Fruit fly (Drosophila melanogaster) whole organism, pupa: ENCODE measurements around the gene TotZ.

Experiments
- CG10348 ChIP-seq: fragments of 200-800 bp; sonication (Bioruptor generic); IDR thresholded peaks from 2 replicates; pipeline ENCODE4 v1.3.6; 2022; ENCODE audit warnings: missing biosample characterization, missing genetic modification characterization
- CG12605 ChIP-seq: fragments of 200-800 bp; sonication (Bioruptor generic); IDR thresholded peaks from 2 replicates; pipeline ENCODE4 v1.3.6; 2022; ENCODE audit warnings: missing biosample characterization, missing genetic modification characterization
- CG14655 ChIP-seq: fragments of 200-800 bp; sonication (Bioruptor generic); optimal IDR thresholded peaks from 3 replicates; lab custom pipeline; 2017; ENCODE audit warnings: mild to moderate bottlenecking, missing biosample characterization, missing genetic modification reagents, missing genetic modification characterization
- CG17806 ChIP-seq: fragments of 200-800 bp; sonication (Bioruptor generic); optimal IDR thresholded peaks from 2 replicates; lab custom pipeline; 2018; ENCODE audit warnings: missing biosample characterization, mild to moderate bottlenecking, missing genetic modification characterization, moderate library complexity
- CG4496 ChIP-seq: fragments of 200-800 bp; sonication (Bioruptor generic); IDR thresholded peaks from 3 replicates; pipeline ENCODE4 v1.3.6; 2022; ENCODE audit warnings: missing biosample characterization, missing genetic modification characterization
- CG8159 ChIP-seq: fragments of 200-800 bp; sonication (Bioruptor generic); optimal IDR thresholded peaks from 3 replicates; lab custom pipeline; 2018; ENCODE audit warnings: missing biosample characterization, mild to moderate bottlenecking, missing genetic modification characterization, moderate library complexity
- CG8301 ChIP-seq: fragments of 200-800 bp; sonication (Bioruptor generic); optimal IDR thresholded peaks from 2 replicates; lab custom pipeline; 2018; ENCODE audit warnings: missing biosample characterization, mild to moderate bottlenecking, missing genetic modification characterization
- EcR ChIP-seq: fragments of 200-800 bp; sonication (Bioruptor generic); optimal IDR thresholded peaks from 3 replicates; lab custom pipeline; 2019; ENCODE audit warnings: missing biosample characterization, missing genetic modification characterization, mild to moderate bottlenecking, moderate library complexity, missing genetic modification reagents
- Ets98B ChIP-seq: fragments of 200-800 bp; sonication (Bioruptor generic); IDR thresholded peaks from 2 replicates; pipeline ENCODE4 v1.3.6; 2022; ENCODE audit warnings: missing biosample characterization, missing genetic modification characterization
- Pif1B ChIP-seq: fragments of 200-800 bp; sonication (Bioruptor generic); optimal IDR thresholded peaks from 3 replicates; lab custom pipeline; 2016; ENCODE audit warnings: missing biosample characterization, missing genetic modification characterization
- Snoo ChIP-seq: fragments of 200-800 bp; sonication (Bioruptor generic); optimal IDR thresholded peaks from 3 replicates; lab custom pipeline; 2017; ENCODE audit warnings: missing biosample characterization, mild to moderate bottlenecking, missing genetic modification characterization, inconsistent platforms
- gl ChIP-seq: fragments of 200-800 bp; sonication (Bioruptor generic); optimal IDR thresholded peaks from 2 replicates; lab custom pipeline; 2018; ENCODE audit warnings: missing biosample characterization, mild to moderate bottlenecking, missing genetic modification characterization

- TF ChIP-seq CG12605 (GFP tag; lab: Robert Waterston, UW) (peak; percentile 100), CG8301 (tag; lab: Kevin White, UChicago) (peak; percentile 97), CG8159 (peak; percentile 93), CG4496 (GFP tag; lab: Robert Waterston, UW) (peak; percentile 99), CG17806 (tag; lab: Kevin White, UChicago) (peak; percentile 94), Snoo (tag; lab: Kevin White, UChicago) (peak; percentile 98), gl (tag; lab: Kevin White, UChicago) (peak; percentile 100), CG14655 (GFP tag; lab: Kevin White, UChicago) (peak; percentile 98), Ets98B (peak; percentile 99), EcR (peak; percentile 80), CG10348 (GFP tag; lab: Robert Waterston, UW) (no peak), Pif1B (peak; percentile 99)
These were observed 36.6 kb downstream of the TotZ start, which contains the start of gene hdly for dm6 chr3R:20914103-20914502.
